Worm (Caenorhabditis elegans) whole organism, L4 larva: ENCODE measurements around the gene rnp-5.

ENCODE experiments used
- aly-2 ChIP-seq: sonication (generic microtip); optimal IDR thresholded peaks from 2 replicates; lab custom pipeline; 2018; ENCODE audit warnings: missing biosample characterization, missing genetic modification characterization
- ceh-62 ChIP-seq: sonication (generic microtip); optimal IDR thresholded peaks from 2 replicates; lab custom pipeline; 2017; ENCODE audit warnings: missing biosample characterization, missing genetic modification characterization
- ceh-82 ChIP-seq: sonication (generic microtip); optimal IDR thresholded peaks from 2 replicates; lab custom pipeline; 2017; ENCODE audit warnings: missing biosample characterization, missing genetic modification characterization
- fos-1 ChIP-seq: fragments of 150-350 bp; optimal IDR thresholded peaks from 2 replicates; lab custom pipeline; 2014; ENCODE audit warnings: missing biosample characterization, missing genetic modification characterization
- madf-9 ChIP-seq: fragments of 200-800 bp; sonication (Bioruptor generic); conservative IDR thresholded peaks from 2 replicates; pipeline ENCODE4 v1.3.6; 2022; ENCODE audit warnings: missing genetic modification reagents, missing genetic modification characterization, missing compliant biosample characterization
- mdl-1 ChIP-seq, 2 experiments: fragments of 150-350 bp in 1 of 2; sonication (generic microtip) in 1 of 2; optimal IDR thresholded peaks; 2 replicates each; lab custom pipeline; 2014 to 2017; ENCODE audit warnings: missing biosample characterization in 2 of 2, missing genetic modification characterization in 2 of 2
- nhr-6 ChIP-seq: fragments of 150-350 bp; optimal IDR thresholded peaks from 2 replicates; lab custom pipeline; 2014; ENCODE audit warnings: missing biosample characterization, missing genetic modification characterization
- pha-4 ChIP-seq, 2 experiments: fragments of 150-350 bp in 1 of 2; fragments of 200-800 bp in 1 of 2; sonication (Bioruptor generic) in 1 of 2; IDR thresholded peaks in 1 of 2; optimal IDR thresholded peaks in 1 of 2; 2 replicates each; pipeline versions ENCODE4 v1.3.6 to Lab custom; 2014 to 2022; ENCODE audit warnings: missing genetic modification characterization in 2 of 2, missing genetic modification reagents in 2 of 2, missing biosample characterization in 1 of 2, missing compliant biosample characterization in 1 of 2
- unc-130 ChIP-seq: sonication (generic microtip); optimal IDR thresholded peaks from 2 replicates; lab custom pipeline; 2016; ENCODE audit warnings: missing genetic modification reagents, missing genetic modification characterization, missing compliant biosample characterization
- ztf-11 ChIP-seq: fragments of 150-350 bp; optimal IDR thresholded peaks from 2 replicates; lab custom pipeline; 2014; ENCODE audit warnings: missing biosample characterization, missing genetic modification characterization

DNA sequence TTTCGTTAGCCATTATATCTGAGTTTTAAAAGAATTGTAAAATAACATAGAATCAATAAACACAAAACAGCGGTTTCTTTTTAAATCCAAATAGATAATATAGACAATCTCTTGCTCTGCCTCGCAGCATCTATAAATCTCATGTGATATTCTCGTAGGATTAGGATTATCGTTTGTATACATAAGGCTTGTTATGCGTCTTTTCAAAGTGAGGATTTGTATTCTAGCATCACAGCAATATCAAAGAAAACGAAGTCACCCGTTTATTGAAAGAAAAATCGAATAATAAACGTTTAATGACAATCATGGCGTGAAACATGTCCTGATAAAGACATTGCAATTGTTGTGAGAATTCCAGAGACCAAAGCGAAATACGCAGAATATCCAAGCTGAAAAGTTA lies 18.7 kb upstream of the rnp-5 start, which contains the start of the genes T24C4.3 and clc-20:
- TF ChIP-seq nhr-6 (tag; lab: Kevin White, UChicago) = no peak
- no peak for TF ChIP-seq madf-9 (GFP tag; lab: Robert Waterston, UW)
- TF ChIP-seq ztf-11 (tag; lab: Kevin White, UChicago) = no peak
- no peak for TF ChIP-seq ceh-82 (tag; lab: Kevin White, UChicago)
- no peak for TF ChIP-seq mdl-1 (tag; optimal IDR thresholded peaks at IDR 0.05; lab: Kevin White, UChicago)
- TF ChIP-seq aly-2 (tag; lab: Kevin White, UChicago) = no peak
- no peak for TF ChIP-seq fos-1
- TF ChIP-seq pha-4 (GFP tag; IDR thresholded peaks at IDR 0.05; lab: Robert Waterston, UW) = no peak
- no peak for TF ChIP-seq pha-4 (tag; optimal IDR thresholded peaks at IDR 0.05; lab: Kevin White, UChicago)
- TF ChIP-seq unc-130 (GFP tag; lab: Kevin White, UChicago) = no peak
- TF ChIP-seq ceh-62 (tag; lab: Kevin White, UChicago) = no peak
